Fruit fly (Drosophila melanogaster) whole organism, embryonic: Measurements from ENCODE around the gene CG33654.

Experiments
- ATbp ChIP-seq: fragments of 200-800 bp; sonication (Bioruptor generic); optimal IDR thresholded peaks from 2 replicates; lab custom pipeline; 2017; ENCODE audit warnings: missing biosample characterization, mild to moderate bottlenecking, missing genetic modification characterization, missing genetic modification reagents
- Aef1 ChIP-seq: fragments of 200-800 bp; sonication (Bioruptor generic); IDR thresholded peaks from 3 replicates; pipeline ENCODE4 v1.3.6; 2022; ENCODE audit warnings: missing biosample characterization, missing genetic modification characterization
- B-H2 ChIP-seq: fragments of 200-800 bp; sonication (Bioruptor generic); optimal IDR thresholded peaks from 2 replicates; lab custom pipeline; 2018; ENCODE audit warnings: missing biosample characterization, mild to moderate bottlenecking, missing genetic modification characterization
- CG11695 ChIP-seq: fragments of 200-800 bp; sonication (Bioruptor generic); IDR thresholded peaks from 3 replicates; pipeline ENCODE4 v1.3.6; 2022; ENCODE audit warnings: missing biosample characterization, missing genetic modification characterization
- CG17385 ChIP-seq: fragments of 200-800 bp; sonication (Bioruptor generic); optimal IDR thresholded peaks from 3 replicates; lab custom pipeline; 2018; ENCODE audit warnings: missing biosample characterization, mild to moderate bottlenecking, missing genetic modification characterization
- CG17612 ChIP-seq: fragments of 200-800 bp; sonication (Bioruptor generic); IDR thresholded peaks from 2 replicates; pipeline ENCODE4 v1.3.6; 2022; ENCODE audit warnings: missing biosample characterization, missing genetic modification characterization
- CG1792 ChIP-seq: fragments of 200-800 bp; sonication (Bioruptor generic); optimal IDR thresholded peaks from 2 replicates; lab custom pipeline; 2016; ENCODE audit warnings: missing biosample characterization, missing genetic modification characterization
- CG18262 ChIP-seq: fragments of 200-800 bp; optimal IDR thresholded peaks from 3 replicates; lab custom pipeline; 2019; ENCODE audit warnings: missing biosample characterization, mild to moderate bottlenecking, missing genetic modification characterization, moderate library complexity
- CG18476 ChIP-seq: fragments of 200-800 bp; sonication (Bioruptor generic); optimal IDR thresholded peaks from 2 replicates; lab custom pipeline; 2016; ENCODE audit warnings: missing biosample characterization, mild to moderate bottlenecking, missing genetic modification characterization
- CG2202 ChIP-seq: fragments of 200-800 bp; sonication (Bioruptor generic); optimal IDR thresholded peaks from 2 replicates; lab custom pipeline; 2018; ENCODE audit warnings: missing biosample characterization, mild to moderate bottlenecking, missing genetic modification characterization
- CG3065 ChIP-seq: fragments of 200-800 bp; sonication (Bioruptor generic); optimal IDR thresholded peaks from 2 replicates; lab custom pipeline; 2016; ENCODE audit warnings: missing biosample characterization, missing genetic modification characterization
- CG31388 ChIP-seq: fragments of 200-800 bp; sonication (Bioruptor generic); optimal IDR thresholded peaks from 2 replicates; lab custom pipeline; 2016; ENCODE audit warnings: missing biosample characterization, missing genetic modification characterization
- CG31441 ChIP-seq: fragments of 200-800 bp; sonication (Bioruptor generic); IDR thresholded peaks from 2 replicates; pipeline ENCODE4 v1.3.6; 2022; ENCODE audit warnings: missing biosample characterization, missing genetic modification characterization
- CG3281 ChIP-seq: fragments of 200-800 bp; sonication (Bioruptor generic); optimal IDR thresholded peaks from 3 replicates; lab custom pipeline; 2017; ENCODE audit warnings: missing biosample characterization, mild to moderate bottlenecking, missing genetic modification characterization
- CG34376 ChIP-seq: fragments of 200-800 bp; sonication (Bioruptor generic); optimal IDR thresholded peaks from 2 replicates; lab custom pipeline; 2018; ENCODE audit warnings: missing biosample characterization, mild to moderate bottlenecking, missing genetic modification characterization
- CG6791 ChIP-seq: fragments of 200-800 bp; sonication (Bioruptor generic); IDR thresholded peaks from 3 replicates; pipeline ENCODE4 v1.3.6; 2022; ENCODE audit warnings: missing biosample characterization, missing genetic modification characterization; ENCODE audit not compliant: partially characterized antibody
- CG6854 ChIP-seq: fragments of 200-800 bp; sonication (Bioruptor generic); optimal IDR thresholded peaks from 3 replicates; lab custom pipeline; 2017; ENCODE audit warnings: missing biosample characterization, mild to moderate bottlenecking, missing genetic modification characterization
- CG8944 ChIP-seq: fragments of 200-800 bp; sonication (Bioruptor generic); optimal IDR thresholded peaks from 3 replicates; lab custom pipeline; 2016; ENCODE audit warnings: missing biosample characterization, missing genetic modification characterization
- CG9215 ChIP-seq: fragments of 200-800 bp; sonication (Bioruptor generic); IDR thresholded peaks from 2 replicates; pipeline ENCODE4 v1.3.6; 2022; ENCODE audit warnings: missing biosample characterization, missing genetic modification characterization
- CG9876 ChIP-seq: fragments of 200-800 bp; sonication (Bioruptor generic); optimal IDR thresholded peaks from 2 replicates; lab custom pipeline; 2016; ENCODE audit warnings: missing biosample characterization, missing genetic modification characterization
- CkIIα-i1 ChIP-seq: fragments of 200-800 bp; sonication (Bioruptor generic); IDR thresholded peaks from 2 replicates; pipeline ENCODE4 v1.3.6; 2022; ENCODE audit warnings: missing biosample characterization, missing genetic modification characterization
- Dp ChIP-seq: fragments of 200-800 bp; sonication (Bioruptor generic); optimal IDR thresholded peaks from 2 replicates; lab custom pipeline; 2018; ENCODE audit warnings: missing biosample characterization, mild to moderate bottlenecking, missing genetic modification characterization, moderate library complexity
- HmgZ ChIP-seq: fragments of 200-800 bp; sonication (Bioruptor generic); optimal IDR thresholded peaks from 2 replicates; lab custom pipeline; 2018; ENCODE audit warnings: missing biosample characterization, mild to moderate bottlenecking, missing genetic modification characterization
- Max ChIP-seq: fragments of 200-800 bp; sonication (Bioruptor generic); optimal IDR thresholded peaks from 2 replicates; lab custom pipeline; 2016; ENCODE audit warnings: missing biosample characterization, mild to moderate bottlenecking, missing genetic modification characterization
- Myb ChIP-seq: fragments of 200-800 bp; sonication (Bioruptor generic); optimal IDR thresholded peaks from 2 replicates; lab custom pipeline; 2016; ENCODE audit warnings: missing biosample characterization, missing genetic modification characterization
- NfI ChIP-seq: fragments of 200-800 bp; sonication (Bioruptor generic); optimal IDR thresholded peaks from 3 replicates; lab custom pipeline; 2018; ENCODE audit warnings: missing biosample characterization, mild to moderate bottlenecking, missing genetic modification characterization, moderate library complexity
- Poxn ChIP-seq: fragments of 200-800 bp; sonication (Bioruptor generic); IDR thresholded peaks from 2 replicates; pipeline ENCODE4 v1.3.6; 2022; ENCODE audit warnings: missing biosample characterization, missing genetic modification characterization
- Scr ChIP-seq: fragments of 200-800 bp; sonication (Bioruptor generic); IDR thresholded peaks from 2 replicates; pipeline ENCODE4 v1.3.6; 2022; ENCODE audit warnings: missing biosample characterization, missing genetic modification characterization; ENCODE audit not compliant: partially characterized antibody
- Side ChIP-seq: fragments of 200-800 bp; sonication (Bioruptor generic); optimal IDR thresholded peaks from 2 replicates; lab custom pipeline; 2016; ENCODE audit warnings: missing biosample characterization, missing genetic modification characterization
- Sox100B ChIP-seq: fragments of 200-800 bp; sonication (Bioruptor generic); optimal IDR thresholded peaks from 3 replicates; lab custom pipeline; 2018; ENCODE audit warnings: missing biosample characterization, mild to moderate bottlenecking, missing genetic modification characterization
- Taf1 ChIP-seq: fragments of 200-800 bp; sonication (Bioruptor generic); IDR thresholded peaks from 2 replicates; pipeline ENCODE4 v1.3.6; 2022; ENCODE audit warnings: missing biosample characterization, missing genetic modification characterization
- Xrp1 ChIP-seq: fragments of 200-800 bp; sonication (Bioruptor generic); IDR thresholded peaks from 2 replicates; pipeline ENCODE4 v1.3.6; 2022; ENCODE audit warnings: missing biosample characterization, missing genetic modification characterization
- ac ChIP-seq: fragments of 200-800 bp; sonication (Bioruptor generic); optimal IDR thresholded peaks from 3 replicates; lab custom pipeline; 2017; ENCODE audit warnings: missing biosample characterization, mild to moderate bottlenecking, missing genetic modification characterization
- bab2 ChIP-seq: fragments of 200-800 bp; sonication (Bioruptor generic); optimal IDR thresholded peaks from 2 replicates; lab custom pipeline; 2016; ENCODE audit warnings: missing biosample characterization, missing genetic modification characterization
- bbx ChIP-seq: fragments of 200-800 bp; sonication (Bioruptor generic); IDR thresholded peaks from 2 replicates; pipeline ENCODE4 v1.3.6; 2022; ENCODE audit warnings: missing biosample characterization, missing genetic modification characterization; ENCODE audit not compliant: partially characterized antibody
- cad ChIP-seq: fragments of >200 bp; optimal IDR thresholded peaks from 2 replicates; lab custom pipeline; 2017; ENCODE audit warnings: missing biosample characterization, missing genetic modification characterization
- chn ChIP-seq: fragments of 200-800 bp; sonication (Bioruptor generic); optimal IDR thresholded peaks from 2 replicates; lab custom pipeline; 2016; ENCODE audit warnings: missing biosample characterization, missing genetic modification characterization
- gsb-n ChIP-seq: fragments of 200-800 bp; sonication (Bioruptor generic); optimal IDR thresholded peaks from 3 replicates; lab custom pipeline; 2018; ENCODE audit warnings: missing biosample characterization, mild to moderate bottlenecking, missing genetic modification characterization
- inv ChIP-seq: fragments of 200-800 bp; sonication (Bioruptor generic); IDR thresholded peaks from 2 replicates; pipeline ENCODE4 v1.3.6; 2022; ENCODE audit warnings: missing biosample characterization, missing genetic modification characterization; ENCODE audit not compliant: partially characterized antibody
- jing ChIP-seq: fragments of 200-800 bp; sonication (Bioruptor generic); optimal IDR thresholded peaks from 2 replicates; lab custom pipeline; 2018; ENCODE audit warnings: missing biosample characterization, mild to moderate bottlenecking, missing genetic modification characterization
- maf-S ChIP-seq: fragments of 200-800 bp; sonication (Bioruptor generic); optimal IDR thresholded peaks from 2 replicates; lab custom pipeline; 2016; ENCODE audit warnings: missing biosample characterization, missing genetic modification characterization
- mirr ChIP-seq: fragments of 200-800 bp; sonication (Bioruptor generic); optimal IDR thresholded peaks from 3 replicates; lab custom pipeline; 2018; ENCODE audit warnings: missing biosample characterization, mild to moderate bottlenecking, missing genetic modification characterization
- mld ChIP-seq: fragments of 200-800 bp; sonication (Bioruptor generic); IDR thresholded peaks from 3 replicates; pipeline ENCODE4 v1.3.6; 2022; ENCODE audit warnings: missing biosample characterization, missing genetic modification characterization; ENCODE audit not compliant: partially characterized antibody
- nmo ChIP-seq: fragments of 200-800 bp; sonication (Bioruptor generic); optimal IDR thresholded peaks from 2 replicates; lab custom pipeline; 2018; ENCODE audit warnings: missing biosample characterization, mild to moderate bottlenecking, missing genetic modification characterization, moderate library complexity
- pb ChIP-seq: fragments of 200-800 bp; sonication (Bioruptor generic); optimal IDR thresholded peaks from 3 replicates; lab custom pipeline; 2016; ENCODE audit warnings: missing biosample characterization, missing genetic modification characterization
- row ChIP-seq: fragments of 200-800 bp; sonication (Bioruptor generic); IDR thresholded peaks from 3 replicates; pipeline ENCODE4 v1.3.6; 2022; ENCODE audit warnings: missing biosample characterization, missing genetic modification characterization
- sisA ChIP-seq: fragments of 200-800 bp; sonication (Bioruptor generic); IDR thresholded peaks from 2 replicates; pipeline ENCODE4 v1.3.6; 2022; ENCODE audit warnings: missing biosample characterization, missing genetic modification characterization
- unc-4 ChIP-seq: fragments of 200-800 bp; sonication (Bioruptor generic); IDR thresholded peaks from 2 replicates; pipeline ENCODE4 v1.3.6; 2022; ENCODE audit warnings: missing biosample characterization, missing genetic modification characterization; ENCODE audit not compliant: partially characterized antibody
- zfh2 ChIP-seq: fragments of 200-800 bp; sonication (Bioruptor generic); optimal IDR thresholded peaks from 2 replicates; lab custom pipeline; 2016; ENCODE audit warnings: missing biosample characterization, missing genetic modification characterization

The CG33654 gene

DNA sequence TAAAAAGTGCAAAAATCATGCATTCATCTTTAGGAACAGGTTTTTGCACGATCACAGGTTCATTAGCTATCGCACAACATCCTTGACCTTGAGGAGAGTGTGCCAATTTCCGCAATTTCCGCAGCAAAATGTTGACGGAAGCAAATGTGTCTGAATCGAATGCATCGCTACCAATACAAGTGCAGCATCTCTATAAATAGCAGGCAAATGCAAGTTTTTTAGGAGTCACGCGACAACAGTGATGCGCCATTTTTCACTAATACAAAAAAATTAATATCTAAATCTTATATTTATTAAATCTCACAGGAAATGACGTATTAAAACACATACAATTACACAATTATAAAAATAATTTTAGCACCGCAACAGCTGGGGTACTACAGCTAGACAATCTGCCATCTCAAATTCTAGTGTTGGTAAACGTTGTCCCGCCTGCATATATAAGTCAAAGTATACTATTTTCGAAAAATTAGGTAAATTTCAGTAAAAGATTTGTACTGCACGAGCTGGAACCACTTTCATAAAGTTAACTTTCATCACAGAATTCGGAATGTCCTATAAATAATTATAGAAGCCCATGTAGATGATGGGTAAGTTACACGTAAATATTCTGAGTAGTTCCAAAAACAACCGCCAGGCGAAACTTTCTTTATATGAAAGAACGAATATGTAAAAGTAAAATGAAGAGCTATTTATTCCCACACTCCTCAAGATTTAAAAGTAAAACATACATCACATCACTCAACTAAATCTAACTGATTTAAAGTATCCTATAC is 9.0 kb downstream of the CG33654 start, which contains the start of gene CG9399 (continued):
- TF ChIP-seq row (GFP tag; lab: Robert Waterston, UW) (peak; percentile 98), CG31388 (GFP tag; lab: Kevin White, UChicago) (peak; percentile 91), Dp (GFP tag; lab: Kevin White, UChicago) (peak; percentile 42), CG9876 (peak; percentile 78), CG6854 (GFP tag; lab: Kevin White, UChicago) (peak; percentile 90), CG2202 (peak; percentile 95), CG6791 (GFP tag; lab: Robert Waterston, UW) (peak; percentile 42; the same call in 1 of the 3 replicates), CG18262 (tag; lab: Kevin White, UChicago) (peak; percentile 97), zfh2 (peak; percentile 94), Taf1 (peak; percentile 91), CkIIα-i1 (GFP tag; lab: Robert Waterston, UW) (peak; percentile 81; the same call in 1 of the 2 replicates), B-H2 (GFP tag; lab: Kevin White, UChicago) (peak; percentile 94), CG3281 (GFP tag; lab: Kevin White, UChicago) (peak; percentile 91), CG17612 (GFP tag; lab: Robert Waterston, UW) (peak; percentile 96), Xrp1 (peak; percentile 99), Sox100B (peak; percentile 95), CG8944 (GFP tag; lab: Kevin White, UChicago) (peak; percentile 92), mld (GFP tag; lab: Robert Waterston, UW) (no peak), Scr (GFP tag; lab: Robert Waterston, UW) (peak; percentile 49), Poxn (GFP tag; lab: Robert Waterston, UW) (peak; percentile 91), bab2 (peak; percentile 94), CG34376 (GFP tag; lab: Kevin White, UChicago) (peak; percentile 64), bbx (GFP tag; lab: Robert Waterston, UW) (peak; percentile 44), gsb-n (peak; percentile 98), cad (no peak), maf-S (GFP tag; lab: Kevin White, UChicago) (peak; percentile 90), NfI (GFP tag; lab: Kevin White, UChicago) (peak; percentile 97), Myb (peak; percentile 67), CG18476 (GFP tag; lab: Kevin White, UChicago) (peak; percentile 95), Aef1 (GFP tag; lab: Robert Waterston, UW) (peak; percentile 98), unc-4 (GFP tag; lab: Robert Waterston, UW) (no peak), Max (GFP tag; lab: Kevin White, UChicago) (peak; percentile 97), Side (GFP tag; lab: Kevin White, UChicago) (peak; percentile 82), inv (GFP tag; lab: Robert Waterston, UW) (peak; percentile 44; the same call in 1 of the 2 replicates), CG1792 (GFP tag; lab: Kevin White, UChicago) (peak; percentile 84), ac (GFP tag; lab: Kevin White, UChicago) (peak; percentile 72), ATbp (GFP tag; lab: Kevin White, UChicago) (peak; percentile 95), CG17385 (GFP tag; lab: Kevin White, UChicago) (peak; percentile 94), HmgZ (tag; lab: Kevin White, UChicago) (peak; percentile 97), CG31441 (GFP tag; lab: Robert Waterston, UW) (peak; percentile 99), CG11695 (GFP tag; lab: Robert Waterston, UW) (peak; percentile 96), chn (GFP tag; lab: Kevin White, UChicago) (peak; percentile 97), nmo (peak; percentile 98), sisA (GFP tag; lab: Robert Waterston, UW) (peak; percentile 98), pb (GFP tag; lab: Kevin White, UChicago) (peak; percentile 61), CG3065 (peak; percentile 94), CG9215 (GFP tag; lab: Robert Waterston, UW) (peak; percentile 92), mirr (GFP tag; lab: Kevin White, UChicago) (peak; percentile 79), jing (peak; percentile 95)
